Fruit fly (Drosophila melanogaster) whole organism, embryonic: Measurements from ENCODE around the gene Sfp33A3.

Source experiments
- Ada2b ChIP-seq: fragments of 200-800 bp; sonication (Bioruptor generic); IDR thresholded peaks from 2 replicates; pipeline ENCODE4 v1.3.6; 2022; ENCODE audit warnings: missing biosample characterization, missing genetic modification characterization
- Blimp-1 ChIP-seq: fragments of 200-800 bp; sonication (Bioruptor generic); optimal IDR thresholded peaks from 3 replicates; lab custom pipeline; 2018; ENCODE audit warnings: missing biosample characterization, missing genetic modification characterization, mild to moderate bottlenecking, moderate library complexity, missing genetic modification reagents
- CG10543 ChIP-seq: fragments of 200-800 bp; sonication (Bioruptor generic); optimal IDR thresholded peaks from 3 replicates; lab custom pipeline; 2017; ENCODE audit warnings: missing biosample characterization, mild to moderate bottlenecking, missing genetic modification characterization, moderate library complexity
- CG10959 ChIP-seq: fragments of 200-800 bp; sonication (Bioruptor generic); IDR thresholded peaks from 2 replicates; pipeline ENCODE4 v1.3.6; 2022; ENCODE audit warnings: missing biosample characterization, missing genetic modification characterization
- CG11456 ChIP-seq: fragments of 200-800 bp; sonication (Bioruptor generic); IDR thresholded peaks from 3 replicates; pipeline ENCODE4 v1.3.6; 2022; ENCODE audit warnings: missing biosample characterization, missing genetic modification characterization
- CG1602 ChIP-seq: fragments of 200-800 bp; sonication (Bioruptor generic); optimal IDR thresholded peaks from 3 replicates; lab custom pipeline; 2016; ENCODE audit warnings: missing biosample characterization, missing genetic modification characterization
- CG1603 ChIP-seq: fragments of 200-800 bp; sonication (Bioruptor generic); optimal IDR thresholded peaks from 2 replicates; lab custom pipeline; 2019; ENCODE audit warnings: missing biosample characterization, mild to moderate bottlenecking, missing genetic modification characterization, moderate library complexity
- CG17359 ChIP-seq: fragments of 200-800 bp; sonication (Bioruptor generic); optimal IDR thresholded peaks from 3 replicates; lab custom pipeline; 2018; ENCODE audit warnings: missing biosample characterization, mild to moderate bottlenecking, missing genetic modification characterization, moderate library complexity
- CG18262 ChIP-seq: fragments of 200-800 bp; optimal IDR thresholded peaks from 3 replicates; lab custom pipeline; 2019; ENCODE audit warnings: missing biosample characterization, mild to moderate bottlenecking, missing genetic modification characterization, moderate library complexity
- CG18599 ChIP-seq: fragments of 200-800 bp; sonication (Bioruptor generic); optimal IDR thresholded peaks from 3 replicates; lab custom pipeline; 2017; ENCODE audit warnings: missing biosample characterization, missing genetic modification characterization, mild to moderate bottlenecking, moderate library complexity, missing genetic modification reagents
- CG3065 ChIP-seq: fragments of 200-800 bp; sonication (Bioruptor generic); optimal IDR thresholded peaks from 2 replicates; lab custom pipeline; 2016; ENCODE audit warnings: missing biosample characterization, missing genetic modification characterization
- CG31365 ChIP-seq: fragments of 200-800 bp; sonication (Bioruptor generic); optimal IDR thresholded peaks from 2 replicates; lab custom pipeline; 2018; ENCODE audit warnings: missing biosample characterization, mild to moderate bottlenecking, missing genetic modification characterization
- CG4328 ChIP-seq: fragments of 200-800 bp; sonication (Bioruptor generic); optimal IDR thresholded peaks from 3 replicates; lab custom pipeline; 2017; ENCODE audit warnings: missing biosample characterization, missing genetic modification reagents, missing genetic modification characterization
- CG4360 ChIP-seq: fragments of 200-800 bp; sonication (Bioruptor generic); IDR thresholded peaks from 2 replicates; pipeline ENCODE4 v1.3.6; 2022; ENCODE audit warnings: missing biosample characterization, missing genetic modification characterization
- CG6683 ChIP-seq: fragments of 200-800 bp; sonication (Bioruptor generic); optimal IDR thresholded peaks from 2 replicates; lab custom pipeline; 2017; ENCODE audit warnings: missing biosample characterization, mild to moderate bottlenecking, missing genetic modification characterization, missing genetic modification reagents
- CG6791 ChIP-seq: fragments of 200-800 bp; sonication (Bioruptor generic); IDR thresholded peaks from 3 replicates; pipeline ENCODE4 v1.3.6; 2022; ENCODE audit warnings: missing biosample characterization, missing genetic modification characterization; ENCODE audit not compliant: partially characterized antibody
- CG7745 ChIP-seq: fragments of 200-800 bp; sonication (Bioruptor generic); optimal IDR thresholded peaks from 2 replicates; lab custom pipeline; 2018; ENCODE audit warnings: missing biosample characterization, mild to moderate bottlenecking, missing genetic modification characterization, moderate library complexity
- CG7786 ChIP-seq: fragments of 200-800 bp; sonication (Bioruptor generic); optimal IDR thresholded peaks from 2 replicates; lab custom pipeline; 2016; ENCODE audit warnings: missing biosample characterization, missing genetic modification characterization
- CG8290 ChIP-seq, 3 experiments: fragments of 200-800 bp; sonication (Bioruptor generic); optimal IDR thresholded peaks; 2 replicates each; lab custom pipeline; 2016 to 2019; ENCODE audit warnings: missing biosample characterization in 3 of 3, missing genetic modification characterization in 3 of 3, mild to moderate bottlenecking in 2 of 3, moderate library complexity in 1 of 3
- CG8478 ChIP-seq: fragments of >200 bp; optimal IDR thresholded peaks from 2 replicates; lab custom pipeline; 2018
- CG9876 ChIP-seq: fragments of 200-800 bp; sonication (Bioruptor generic); optimal IDR thresholded peaks from 2 replicates; lab custom pipeline; 2016; ENCODE audit warnings: missing biosample characterization, missing genetic modification characterization
- Ets65A ChIP-seq: fragments of 200-800 bp; sonication (Bioruptor generic); peaks from one replicate; lab custom pipeline; 2016; ENCODE audit warnings: missing biosample characterization, missing genetic modification characterization
- Fer1 ChIP-seq: fragments of 200-800 bp; sonication (Bioruptor generic); optimal IDR thresholded peaks from 2 replicates; lab custom pipeline; 2017; ENCODE audit warnings: missing biosample characterization, mild to moderate bottlenecking, missing genetic modification characterization
- Mad ChIP-seq: fragments of 200-800 bp; sonication (Bioruptor generic); optimal IDR thresholded peaks from 2 replicates; lab custom pipeline; 2016; ENCODE audit warnings: missing biosample characterization, missing genetic modification characterization
- Max ChIP-seq: fragments of 200-800 bp; sonication (Bioruptor generic); optimal IDR thresholded peaks from 2 replicates; lab custom pipeline; 2016; ENCODE audit warnings: missing biosample characterization, mild to moderate bottlenecking, missing genetic modification characterization
- Med ChIP-seq: fragments of 200-800 bp; sonication (Bioruptor generic); peaks from one replicate; lab custom pipeline; 2016; ENCODE audit warnings: missing biosample characterization, missing genetic modification characterization, mild to moderate bottlenecking, inconsistent platforms, moderate library complexity
- NC2β ChIP-seq: fragments of 200-800 bp; sonication (Bioruptor generic); optimal IDR thresholded peaks from 2 replicates; lab custom pipeline; 2016; ENCODE audit warnings: missing biosample characterization, missing genetic modification characterization
- Nf-YC ChIP-seq: fragments of 200-800 bp; optimal IDR thresholded peaks from 3 replicates; lab custom pipeline; 2019; ENCODE audit warnings: missing biosample characterization, mild to moderate bottlenecking, missing genetic modification characterization, moderate library complexity
- Poxn ChIP-seq: fragments of 200-800 bp; sonication (Bioruptor generic); IDR thresholded peaks from 2 replicates; pipeline ENCODE4 v1.3.6; 2022; ENCODE audit warnings: missing biosample characterization, missing genetic modification characterization
- Six4 ChIP-seq: fragments of 200-800 bp; sonication (Bioruptor generic); optimal IDR thresholded peaks from 2 replicates; lab custom pipeline; 2016; ENCODE audit warnings: missing biosample characterization, missing genetic modification characterization
- cas ChIP-seq: fragments of 200-800 bp; sonication (Bioruptor generic); IDR thresholded peaks from 2 replicates; pipeline ENCODE4 v1.3.6; 2022; ENCODE audit warnings: missing biosample characterization, missing genetic modification characterization
- corto ChIP-seq: fragments of 200-800 bp; sonication (Bioruptor generic); optimal IDR thresholded peaks from 2 replicates; lab custom pipeline; 2016; ENCODE audit warnings: missing biosample characterization, mild to moderate bottlenecking, missing genetic modification characterization, moderate library complexity
- dati ChIP-seq: fragments of 200-800 bp; sonication (Bioruptor generic); IDR thresholded peaks from 2 replicates; pipeline ENCODE4 v1.3.6; 2022; ENCODE audit warnings: missing biosample characterization, missing genetic modification characterization
- disco-r ChIP-seq: fragments of 200-800 bp; sonication (Bioruptor generic); optimal IDR thresholded peaks from 2 replicates; lab custom pipeline; 2016; ENCODE audit warnings: missing biosample characterization, missing genetic modification characterization
- dmrt11E ChIP-seq: fragments of 200-800 bp; sonication (Bioruptor generic); optimal IDR thresholded peaks from 3 replicates; lab custom pipeline; 2018; ENCODE audit warnings: missing biosample characterization, mild to moderate bottlenecking, missing genetic modification characterization, moderate library complexity
- ems ChIP-seq: fragments of 200-800 bp; sonication (Bioruptor generic); optimal IDR thresholded peaks from 3 replicates; lab custom pipeline; 2016; ENCODE audit warnings: missing biosample characterization, missing genetic modification characterization
- eyg ChIP-seq: fragments of 200-800 bp; sonication (Bioruptor generic); optimal IDR thresholded peaks from 3 replicates; lab custom pipeline; 2016; ENCODE audit warnings: missing biosample characterization, missing genetic modification characterization
- fu2 ChIP-seq: fragments of 200-800 bp; sonication (Bioruptor generic); optimal IDR thresholded peaks from 2 replicates; lab custom pipeline; 2016; ENCODE audit warnings: missing biosample characterization, missing genetic modification characterization
- gt ChIP-seq: fragments of 200-800 bp; sonication (Bioruptor generic); IDR thresholded peaks from 2 replicates; pipeline ENCODE4 v1.3.6; 2022; ENCODE audit warnings: missing biosample characterization, missing genetic modification characterization
- inv ChIP-seq: fragments of 200-800 bp; sonication (Bioruptor generic); IDR thresholded peaks from 2 replicates; pipeline ENCODE4 v1.3.6; 2022; ENCODE audit warnings: missing biosample characterization, missing genetic modification characterization; ENCODE audit not compliant: partially characterized antibody
- jing ChIP-seq: fragments of 200-800 bp; sonication (Bioruptor generic); optimal IDR thresholded peaks from 2 replicates; lab custom pipeline; 2018; ENCODE audit warnings: missing biosample characterization, mild to moderate bottlenecking, missing genetic modification characterization
- knrl ChIP-seq: fragments of 200-800 bp; sonication (Bioruptor generic); IDR thresholded peaks from 3 replicates; pipeline ENCODE4 v1.3.6; 2022; ENCODE audit warnings: missing biosample characterization, missing genetic modification characterization; ENCODE audit not compliant: partially characterized antibody
- luna ChIP-seq: fragments of 200-800 bp; sonication (Bioruptor generic); optimal IDR thresholded peaks from 2 replicates; lab custom pipeline; 2016; ENCODE audit warnings: missing biosample characterization, missing genetic modification characterization
- mld ChIP-seq: fragments of 200-800 bp; sonication (Bioruptor generic); IDR thresholded peaks from 3 replicates; pipeline ENCODE4 v1.3.6; 2022; ENCODE audit warnings: missing biosample characterization, missing genetic modification characterization; ENCODE audit not compliant: partially characterized antibody
- nom ChIP-seq: fragments of 200-800 bp; sonication (Bioruptor generic); optimal IDR thresholded peaks from 2 replicates; lab custom pipeline; 2017; ENCODE audit warnings: missing biosample characterization, missing genetic modification characterization, mild to moderate bottlenecking, moderate library complexity, missing genetic modification reagents
- peb ChIP-seq: fragments of 200-800 bp; sonication (Bioruptor generic); IDR thresholded peaks from 2 replicates; pipeline ENCODE4 v1.3.6; 2022; ENCODE audit warnings: missing biosample characterization, missing genetic modification characterization
- pzg ChIP-seq: fragments of 200-800 bp; sonication (Bioruptor generic); optimal IDR thresholded peaks from 3 replicates; lab custom pipeline; 2018; ENCODE audit warnings: missing biosample characterization, mild to moderate bottlenecking, missing genetic modification characterization, moderate library complexity
- repo ChIP-seq: fragments of 200-800 bp; sonication (Bioruptor generic); optimal IDR thresholded peaks from 2 replicates; lab custom pipeline; 2016; ENCODE audit warnings: missing biosample characterization, missing genetic modification characterization
- sima ChIP-seq: fragments of 200-800 bp; sonication (Bioruptor generic); optimal IDR thresholded peaks from 2 replicates; lab custom pipeline; 2016; ENCODE audit warnings: missing biosample characterization, missing genetic modification characterization
- tup ChIP-seq: fragments of 200-800 bp; sonication (Bioruptor generic); optimal IDR thresholded peaks from 2 replicates; lab custom pipeline; 2016; ENCODE audit warnings: missing biosample characterization, mild to moderate bottlenecking, missing genetic modification characterization, moderate library complexity

Sfp33A3 gene

DNA sequence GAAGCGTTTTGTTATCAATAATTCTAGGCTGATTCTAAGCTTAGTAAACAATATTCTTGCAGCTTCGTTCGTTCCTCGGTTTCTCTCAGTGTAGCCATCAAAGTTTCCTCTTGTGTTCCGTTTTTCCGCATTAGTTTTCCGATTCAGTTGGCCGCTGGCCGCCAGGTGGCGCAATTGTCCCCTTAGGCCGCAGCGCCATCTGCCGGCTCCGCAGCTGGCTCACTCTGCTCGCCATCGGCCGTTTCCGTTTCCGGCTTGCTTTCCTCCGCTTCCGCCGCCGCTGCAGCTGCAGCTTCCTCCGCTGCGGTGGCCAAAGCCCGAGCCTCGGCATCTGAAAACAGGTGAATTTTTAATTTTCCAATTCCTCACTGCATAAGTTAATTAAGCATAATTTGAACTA, 23.3 kb upstream of the Sfp33A3 start (continued):
- peak; percentile 87 for TF ChIP-seq jing (GFP tag; lab: Kevin White, UChicago)
- 0 out of 2 replicates have a peak, but pooled peaks have one; percentile 30 for TF ChIP-seq Poxn (GFP tag; lab: Robert Waterston, UW)
- TF ChIP-seq inv (GFP tag; lab: Robert Waterston, UW), result 0 out of 2 replicates have a peak, but pooled peaks have one; percentile 19
- no peak for TF ChIP-seq mld (GFP tag; lab: Robert Waterston, UW)
- TF ChIP-seq CG3065, result peak; percentile 92
- TF ChIP-seq Ets65A (GFP tag; lab: Kevin White, UChicago), result peak; percentile 99
- TF ChIP-seq luna (GFP tag; lab: Kevin White, UChicago), result peak; percentile 80
- TF ChIP-seq CG17359 (tag; lab: Kevin White, UChicago), result peak; percentile 94
- TF ChIP-seq CG11456, result peak; percentile 96
- TF ChIP-seq CG18262 (tag; lab: Kevin White, UChicago), result peak; percentile 89
- peak; percentile 89 for TF ChIP-seq Ada2b (GFP tag; lab: Robert Waterston, UW)
- TF ChIP-seq peb (GFP tag; lab: Robert Waterston, UW), result peak; percentile 74
- peak; percentile 96 for TF ChIP-seq Six4 (GFP tag; lab: Kevin White, UChicago)
- TF ChIP-seq dati (GFP tag; lab: Robert Waterston, UW), result peak; percentile 95
- peak; percentile 96 for TF ChIP-seq CG1603
- peak; percentile 92 for TF ChIP-seq CG8290 (GFP tag; optimal IDR thresholded peaks at IDR 0.05; lab: Kevin White, UChicago)
- TF ChIP-seq CG8290 (tag; optimal IDR thresholded peaks at IDR 0.05; lab: Kevin White, UChicago), result peak; percentile 91 to 98
- TF ChIP-seq pzg (GFP tag; lab: Kevin White, UChicago), result peak; percentile 18
- peak; percentile 51 for TF ChIP-seq fu2 (GFP tag; lab: Kevin White, UChicago)
- peak; percentile 96 for TF ChIP-seq Fer1 (GFP tag; lab: Kevin White, UChicago)
- TF ChIP-seq CG8478 (lab: Kevin White, UChicago), result no peak
- peak; percentile 74 for TF ChIP-seq tup (GFP tag; lab: Kevin White, UChicago)
- peak; percentile 67 for TF ChIP-seq cas
- peak; percentile 85 for TF ChIP-seq CG31365 (tag; lab: Kevin White, UChicago)
- TF ChIP-seq CG10543, result peak; percentile 93
- TF ChIP-seq Max (GFP tag; lab: Kevin White, UChicago), result peak; percentile 79
- TF ChIP-seq dmrt11E, result peak; percentile 93
- TF ChIP-seq CG4360 (GFP tag; lab: Robert Waterston, UW), result peak; percentile 75
- TF ChIP-seq corto, result no peak
- peak; percentile 98 for TF ChIP-seq NC2β (GFP tag; lab: Kevin White, UChicago)
- TF ChIP-seq CG6791, result peak; percentile 48; the same call in 1 of the 3 replicates
- TF ChIP-seq eyg, result peak; percentile 95
- TF ChIP-seq CG18599 (GFP tag; lab: Kevin White, UChicago), result peak; percentile 94
- TF ChIP-seq knrl (GFP tag; lab: Robert Waterston, UW), result 0 out of 3 replicates have a peak, but pooled peaks have one; percentile 7
- TF ChIP-seq Mad, result peak; percentile 95
- peak; percentile 84 for TF ChIP-seq Blimp-1 (GFP tag; lab: Kevin White, UChicago)
- peak; percentile 100 for TF ChIP-seq Med (GFP tag; lab: Kevin White, UChicago)
- TF ChIP-seq CG10959 (GFP tag; lab: Robert Waterston, UW), result peak; percentile 94
- TF ChIP-seq nom (GFP tag; lab: Kevin White, UChicago), result no peak
- TF ChIP-seq CG6683 (GFP tag; lab: Kevin White, UChicago), result peak; percentile 90
- TF ChIP-seq gt, result peak; percentile 86
- TF ChIP-seq sima (GFP tag; lab: Kevin White, UChicago), result peak; percentile 84
- TF ChIP-seq ems, result peak; percentile 91
- TF ChIP-seq Nf-YC (tag; lab: Kevin White, UChicago), result peak; percentile 72
- TF ChIP-seq CG7786 (GFP tag; lab: Kevin White, UChicago), result peak; percentile 76
- TF ChIP-seq CG9876 (GFP tag; lab: Kevin White, UChicago), result peak; percentile 95
- TF ChIP-seq CG7745, result no peak
- TF ChIP-seq CG4328 (GFP tag; lab: Kevin White, UChicago), result peak; percentile 97
- TF ChIP-seq repo, result peak; percentile 96
- peak; percentile 82 for TF ChIP-seq CG1602 (GFP tag; lab: Kevin White, UChicago)
- peak; percentile 94 for TF ChIP-seq disco-r (GFP tag; lab: Kevin White, UChicago)
